Fruit fly (Drosophila melanogaster) Kc167 (cell line): Measurements from ENCODE around the gene CG10286.

ENCODE experiments used
- Myc ChIP-seq: fragments of >200 bp; optimal IDR thresholded peaks from 2 replicates; lab custom pipeline; 2017; ENCODE audit warnings: missing external identifiers
- h ChIP-seq: fragments of >200 bp; optimal IDR thresholded peaks from 3 replicates; lab custom pipeline; 2018; ENCODE audit warnings: missing external identifiers
- insv ChIP-seq: fragments of >200 bp; optimal IDR thresholded peaks from 3 replicates; lab custom pipeline; 2018; ENCODE audit warnings: missing external identifiers
- psq ChIP-seq: fragments of >200 bp; optimal IDR thresholded peaks from 2 replicates; lab custom pipeline; 2017; ENCODE audit warnings: missing external identifiers
- ttk ChIP-seq: sonication (Bioruptor generic); optimal IDR thresholded peaks from 2 replicates; lab custom pipeline; 2017; ENCODE audit warnings: missing external identifiers

- TF ChIP-seq insv: no peak
- TF ChIP-seq psq (lab: Kevin White, UChicago): no peak
- no peak for TF ChIP-seq ttk (lab: Kevin White, UChicago)
- TF ChIP-seq Myc: no peak
- TF ChIP-seq h (lab: Kevin White, UChicago): no peak
Measured at dm6 chr3R:6400710-6401521, 32.2 kb downstream of the CG10286 start.
